Fruit fly (Drosophila melanogaster) whole organism, wandering third instar larva: ENCODE data around the gene Alg1.

Experiments
- Abd-B ChIP-seq: fragments of >200 bp; optimal IDR thresholded peaks from 2 replicates; lab custom pipeline; 2017; ENCODE audit warnings: missing biosample characterization, missing genetic modification characterization
- CG32264 ChIP-seq: fragments of 200-800 bp; sonication (Bioruptor generic); optimal IDR thresholded peaks from 2 replicates; lab custom pipeline; 2016; ENCODE audit warnings: missing biosample characterization, missing genetic modification characterization
- CrebA ChIP-seq: fragments of 200-800 bp; sonication (Bioruptor generic); optimal IDR thresholded peaks from 2 replicates; lab custom pipeline; 2016; ENCODE audit warnings: missing biosample characterization, mild to moderate bottlenecking, missing genetic modification characterization, borderline replicate concordance
- Dfd ChIP-seq: fragments of >200 bp; optimal IDR thresholded peaks from 2 replicates; lab custom pipeline; 2017; ENCODE audit warnings: missing biosample characterization, missing genetic modification characterization
- Dif ChIP-seq: fragments of 200-275, 200-300 bp; sonication (Bioruptor generic); optimal IDR thresholded peaks from 2 replicates; lab custom pipeline; 2018; ENCODE audit warnings: missing biosample characterization, missing genetic modification characterization; ENCODE audit not compliant: partially characterized antibody
- HLH106 ChIP-seq: fragments of 200-800 bp; optimal IDR thresholded peaks from 3 replicates; lab custom pipeline; 2019; ENCODE audit warnings: missing biosample characterization, mild to moderate bottlenecking, missing genetic modification characterization, moderate library complexity
- Hnf4 ChIP-seq: fragments of 200-800 bp; sonication (Bioruptor generic); optimal IDR thresholded peaks from 2 replicates; lab custom pipeline; 2016; ENCODE audit warnings: missing biosample characterization, mild to moderate bottlenecking, missing genetic modification characterization
- Hr78 ChIP-seq: fragments of >200 bp; optimal IDR thresholded peaks from 2 replicates; lab custom pipeline; 2017; ENCODE audit warnings: missing biosample characterization, missing genetic modification characterization
- Hr83 ChIP-seq: fragments of 200-300 bp; sonication (Bioruptor generic); optimal IDR thresholded peaks from 2 replicates; lab custom pipeline; 2016; ENCODE audit warnings: missing biosample characterization, mild to moderate bottlenecking, missing genetic modification characterization, moderate library complexity; ENCODE audit not compliant: poor library complexity, severe bottlenecking
- Jra ChIP-seq: sonication (Bioruptor generic); optimal IDR thresholded peaks from 2 replicates; lab custom pipeline; 2016; ENCODE audit warnings: missing biosample characterization, missing genetic modification characterization
- N ChIP-seq: fragments of >200 bp; optimal IDR thresholded peaks from 2 replicates; lab custom pipeline; 2018; ENCODE audit warnings: missing biosample characterization, missing external identifiers, missing genetic modification characterization
- OdsH ChIP-seq: fragments of 200-800 bp; sonication (Bioruptor generic); optimal IDR thresholded peaks from 2 replicates; lab custom pipeline; 2016; ENCODE audit warnings: missing biosample characterization, mild to moderate bottlenecking, missing genetic modification characterization
- Rel ChIP-seq, 2 experiments: fragments of 200-800 bp; sonication (Bioruptor generic) in 1 of 2; optimal IDR thresholded peaks; 2 replicates in 1 of 2; 3 replicates in 1 of 2; lab custom pipeline; 2016 to 2019; ENCODE audit warnings: mild to moderate bottlenecking in 2 of 2, missing biosample characterization in 2 of 2, missing genetic modification characterization in 2 of 2, moderate library complexity in 1 of 2
- Sp1 ChIP-seq: fragments of 200-800 bp; sonication (Bioruptor generic); optimal IDR thresholded peaks from 3 replicates; lab custom pipeline; 2019; ENCODE audit warnings: missing biosample characterization, mild to moderate bottlenecking, missing genetic modification characterization, moderate library complexity
- Vsx2 ChIP-seq: fragments of 200-300, 225-300 bp; sonication (Bioruptor generic); optimal IDR thresholded peaks from 2 replicates; lab custom pipeline; 2018; ENCODE audit warnings: missing biosample characterization, missing genetic modification characterization; ENCODE audit not compliant: partially characterized antibody
- br ChIP-seq: fragments of 200-800 bp; sonication (Bioruptor generic); optimal IDR thresholded peaks from 2 replicates; lab custom pipeline; 2016; ENCODE audit warnings: missing biosample characterization, missing genetic modification characterization
- brk ChIP-seq: fragments of 200-800 bp; sonication (Bioruptor generic); optimal IDR thresholded peaks from 2 replicates; lab custom pipeline; 2016; ENCODE audit warnings: missing biosample characterization, mild to moderate bottlenecking, missing genetic modification characterization
- dl ChIP-seq, 2 experiments: fragments of 175-275, 200-275 bp in 1 of 2; fragments of 200-275 bp in 1 of 2; sonication (Bioruptor generic); optimal IDR thresholded peaks; lab custom pipeline; 2018; ENCODE audit warnings: mild to moderate bottlenecking in 2 of 2, missing biosample characterization in 2 of 2, missing genetic modification characterization in 2 of 2, moderate library complexity in 2 of 2; ENCODE audit not compliant: partially characterized antibody in 2 of 2, insufficient read depth in 1 of 2
- dmrt93B ChIP-seq: fragments of 200-800 bp; sonication (Bioruptor generic); optimal IDR thresholded peaks from 2 replicates; lab custom pipeline; 2018; ENCODE audit warnings: missing biosample characterization, mild to moderate bottlenecking, missing genetic modification characterization
- dsf ChIP-seq: sonication (Bioruptor generic); optimal IDR thresholded peaks from 2 replicates; lab custom pipeline; 2016; ENCODE audit warnings: missing biosample characterization, missing genetic modification characterization, borderline replicate concordance
- foxo ChIP-seq, 2 experiments: fragments of 200-800 bp; sonication (Bioruptor generic); optimal IDR thresholded peaks; 2 replicates in 1 of 2; 3 replicates in 1 of 2; lab custom pipeline; 2016 to 2017; ENCODE audit warnings: missing biosample characterization in 2 of 2, missing genetic modification characterization in 2 of 2
- fru ChIP-seq: fragments of 200-800 bp; sonication (Bioruptor generic); optimal IDR thresholded peaks from 3 replicates; lab custom pipeline; 2016; ENCODE audit warnings: missing biosample characterization, mild to moderate bottlenecking, missing genetic modification characterization
- lola ChIP-seq: fragments of >200 bp; optimal IDR thresholded peaks from 2 replicates; lab custom pipeline; 2017; ENCODE audit warnings: missing biosample characterization, missing genetic modification characterization
- psq ChIP-seq: fragments of 200-800 bp; sonication (Bioruptor generic); optimal IDR thresholded peaks from 3 replicates; lab custom pipeline; 2017; ENCODE audit warnings: missing biosample characterization, mild to moderate bottlenecking, missing genetic modification characterization, moderate library complexity
- rgr ChIP-seq: fragments of 200-800 bp; sonication (Bioruptor generic); optimal IDR thresholded peaks from 3 replicates; lab custom pipeline; 2016; ENCODE audit warnings: missing biosample characterization, mild to moderate bottlenecking, missing genetic modification characterization
- sage ChIP-seq: fragments of 200-800 bp; sonication (Bioruptor generic); optimal IDR thresholded peaks from 2 replicates; lab custom pipeline; 2016; ENCODE audit warnings: missing biosample characterization, mild to moderate bottlenecking, missing genetic modification characterization
- sv ChIP-seq: fragments of 200-800 bp; sonication (Bioruptor generic); optimal IDR thresholded peaks from 3 replicates; lab custom pipeline; 2016; ENCODE audit warnings: missing biosample characterization, missing genetic modification characterization
- tai ChIP-seq: sonication (Bioruptor generic); optimal IDR thresholded peaks from 2 replicates; lab custom pipeline; 2016; ENCODE audit warnings: missing biosample characterization, missing genetic modification characterization
- usp ChIP-seq: fragments of >200 bp; optimal IDR thresholded peaks from 2 replicates; lab custom pipeline; 2017; ENCODE audit warnings: missing biosample characterization, missing genetic modification characterization
- woc ChIP-seq: sonication (Bioruptor generic); optimal IDR thresholded peaks from 2 replicates; lab custom pipeline; 2016; ENCODE audit warnings: missing biosample characterization, mild to moderate bottlenecking, missing genetic modification characterization

Alg1 gene

dm6 chr3R:17821744-17822143 is 10.8 kb upstream of the Alg1 start:
- TF ChIP-seq usp (GFP tag; lab: Kevin White, UChicago) (no peak), OdsH (no peak), rgr (GFP tag; lab: Kevin White, UChicago) (no peak), woc (GFP tag; lab: Kevin White, UChicago) (no peak), lola (GFP tag; lab: Kevin White, UChicago) (no peak), Hr78 (GFP tag; lab: Kevin White, UChicago) (no peak), br (GFP tag; lab: Kevin White, UChicago) (no peak), tai (GFP tag; lab: Kevin White, UChicago) (no peak), N (GFP tag; lab: Kevin White, UChicago) (no peak), Hr83 (no peak), Rel (GFP tag; optimal IDR thresholded peaks at IDR 0.05; lab: Kevin White, UChicago) (no peak), Rel (tag; optimal IDR thresholded peaks at IDR 0.05; lab: Kevin White, UChicago) (no peak)

- TF ChIP-seq fru (GFP tag; lab: Kevin White, UChicago) (peak; percentile 4), psq (no peak), woc (GFP tag; lab: Kevin White, UChicago) (no peak), foxo (GFP tag; optimal IDR thresholded peaks at IDR 0.05; lab: Kevin White, UChicago) (peak in 1 of 2 experiments; percentile 19)
Measured at dm6 chr3R:17818803-17819202, 7.9 kb upstream of the Alg1 start.

- TF ChIP-seq N (GFP tag; lab: Kevin White, UChicago) (no peak), Hnf4 (GFP tag; lab: Kevin White, UChicago) (no peak), brk (GFP tag; lab: Kevin White, UChicago) (no peak), Sp1 (no peak), woc (GFP tag; lab: Kevin White, UChicago) (no peak), CrebA (no peak), OdsH (no peak), foxo (GFP tag; optimal IDR thresholded peaks at IDR 0.05; lab: Kevin White, UChicago) (no peak), dmrt93B (GFP tag; lab: Kevin White, UChicago) (no peak), Jra (GFP tag; lab: Kevin White, UChicago) (no peak), sv (no peak), sage (GFP tag; lab: Kevin White, UChicago) (no peak), lola (GFP tag; lab: Kevin White, UChicago) (no peak), Dfd (GFP tag; lab: Kevin White, UChicago) (no peak)
Measured at dm6 chr3R:17814191-17814923, 3.4 kb upstream of the Alg1 start.

dm6 chr3R:17812477-17812876 is 1.5 kb upstream of the Alg1 start:
- TF ChIP-seq dsf (no peak), Hnf4 (GFP tag; lab: Kevin White, UChicago) (no peak), sv (no peak), lola (GFP tag; lab: Kevin White, UChicago) (no peak), woc (GFP tag; lab: Kevin White, UChicago) (no peak), Vsx2 (GFP tag; lab: Kevin White, UChicago) (no peak), brk (GFP tag; lab: Kevin White, UChicago) (no peak), Abd-B (no peak), dmrt93B (GFP tag; lab: Kevin White, UChicago) (no peak), foxo (GFP tag; optimal IDR thresholded peaks at IDR 0.05; lab: Kevin White, UChicago) (no peak), Dif (GFP tag; lab: Kevin White, UChicago) (no peak), psq (no peak), CrebA (no peak), N (GFP tag; lab: Kevin White, UChicago) (no peak), Dfd (GFP tag; lab: Kevin White, UChicago) (no peak), Rel (GFP tag; optimal IDR thresholded peaks at IDR 0.05; lab: Kevin White, UChicago) (no peak), Rel (tag; optimal IDR thresholded peaks at IDR 0.05; lab: Kevin White, UChicago) (no peak), HLH106 (no peak), CG32264 (no peak), dl (GFP tag; optimal IDR thresholded peaks at IDR 0.05; lab: Kevin White, UChicago; ENCODE audit: insufficient read depth in 1 of 2, partially characterized antibody in 2 of 2) (no peak)
